Fruit fly (Drosophila melanogaster) whole organism: ENCODE measurements around the gene CCDC151.

Source experiments
- CG8478 ChIP-seq: fragments of >200 bp; optimal IDR thresholded peaks from 2 replicates; lab custom pipeline; 2018; ENCODE audit warnings: inconsistent platforms
- Dll ChIP-seq: fragments of >200 bp; optimal IDR thresholded peaks from 2 replicates; lab custom pipeline; 2017
- psq ChIP-seq: fragments of >200 bp; optimal IDR thresholded peaks from 2 replicates; lab custom pipeline; 2017
- usp ChIP-seq: fragments of >200 bp; optimal IDR thresholded peaks from 2 replicates; lab custom pipeline; 2017; ENCODE audit warnings: missing biosample characterization, missing genetic modification characterization, mixed read lengths

DNA sequence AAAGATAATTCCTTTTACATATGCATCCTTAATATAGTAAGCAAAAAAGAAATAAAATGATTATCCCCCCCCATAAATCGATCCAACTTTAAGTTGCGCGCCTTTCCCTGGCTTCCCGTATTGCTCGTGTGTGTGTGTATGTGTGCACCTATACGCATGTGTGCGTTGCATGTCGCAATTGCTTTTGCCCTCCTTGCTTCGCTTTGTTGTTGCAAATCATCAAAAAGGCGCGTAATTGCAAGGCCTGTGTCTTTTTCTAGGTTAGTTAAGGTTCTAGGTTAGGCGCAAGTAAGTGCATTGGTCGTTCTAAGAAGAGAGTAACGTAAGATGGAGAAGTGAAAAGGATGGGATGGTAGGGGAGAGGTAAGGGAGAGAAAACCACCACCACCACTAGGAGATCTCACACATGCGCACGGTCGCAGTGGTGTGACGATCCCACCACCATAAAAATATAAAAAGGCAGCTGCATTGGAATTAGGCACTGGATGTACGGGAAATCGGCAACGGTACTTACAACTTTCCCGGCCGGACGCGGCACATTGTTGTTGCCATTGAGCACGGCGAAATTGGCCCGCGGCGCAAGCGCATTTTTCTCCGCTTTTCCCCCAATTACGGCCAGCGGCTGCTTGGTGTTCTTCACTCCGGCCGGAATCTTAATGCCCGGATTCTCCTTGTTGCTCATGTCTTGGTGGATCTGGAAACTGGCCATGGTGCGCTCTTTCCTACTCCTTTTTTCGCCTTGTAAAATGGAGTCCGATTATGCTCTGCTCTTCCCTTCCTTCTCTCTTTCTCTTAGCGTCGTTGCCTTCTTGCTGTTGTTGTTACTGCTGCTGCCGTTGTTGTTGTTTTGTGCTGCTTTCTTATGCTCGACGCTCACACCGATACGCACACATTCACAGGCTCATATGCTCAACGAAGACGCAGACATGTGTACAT, 48.6 kb upstream of the CCDC151 start:
- TF ChIP-seq psq (lab: Kevin White, UChicago) = no peak
- TF ChIP-seq CG8478 (lab: Kevin White, UChicago) = no peak
- no peak for TF ChIP-seq usp (GFP tag; lab: Kevin White, UChicago)
- no peak for TF ChIP-seq Dll (lab: Kevin White, UChicago)
